Fruit fly (Drosophila melanogaster): ENCODE results near the gene CG31820.

- no peak for TF ChIP-seq Mnt (GFP tag; optimal IDR thresholded peaks at IDR 0.05)
- no peak for TF ChIP-seq CG11617 (GFP tag; optimal IDR thresholded peaks at IDR 0.05)
- TF ChIP-seq CG7101 (tag; optimal IDR thresholded peaks at IDR 0.05), result no peak
- no peak for TF ChIP-seq CG33017 (tag; optimal IDR thresholded peaks at IDR 0.05)
- no peak for TF ChIP-seq CG7045 (GFP tag; optimal IDR thresholded peaks at IDR 0.05)
- TF ChIP-seq CG12768 (GFP tag; optimal IDR thresholded peaks at IDR 0.05), result no peak
Observed at dm6 chr2L:16026693-16027092, 20.6 kb upstream of the CG31820 start.
